Worm (Caenorhabditis elegans) whole organism, mixed stage, embryonic: ENCODE measurements around the gene srw-122.

Source experiments
- cnd-1 ChIP-seq: fragments of 200-800 bp; sonication (Bioruptor generic); optimal IDR thresholded peaks from 2 replicates; lab custom pipeline; 2018; ENCODE audit warnings: mild to moderate bottlenecking, missing genetic modification characterization, missing compliant biosample characterization
- drap-1 ChIP-seq: fragments of 200-800 bp; sonication (Bioruptor generic); optimal IDR thresholded peaks from 3 replicates; lab custom pipeline; 2018; ENCODE audit warnings: mild to moderate bottlenecking, missing genetic modification characterization, missing compliant biosample characterization
- elt-1 ChIP-seq: sonication (generic microtip); optimal IDR thresholded peaks from 2 replicates; lab custom pipeline; 2017; ENCODE audit warnings: missing genetic modification characterization, mild to moderate bottlenecking, missing compliant biosample characterization, antibody characterized with exemption, moderate library complexity, borderline replicate concordance; ENCODE audit not compliant: insufficient read depth
- ham-2 ChIP-seq: fragments of 200-800 bp; sonication (Bioruptor generic); optimal IDR thresholded peaks from 2 replicates; lab custom pipeline; 2018; ENCODE audit warnings: mild to moderate bottlenecking, missing genetic modification characterization, missing compliant biosample characterization
- mab-5 ChIP-seq: fragments of 150-350 bp; optimal IDR thresholded peaks from 2 replicates; lab custom pipeline; 2014; ENCODE audit warnings: missing biosample characterization, missing genetic modification characterization
- mep-1 ChIP-seq: fragments of 150-350 bp; optimal IDR thresholded peaks from 2 replicates; lab custom pipeline; 2017; ENCODE audit warnings: missing biosample characterization, missing genetic modification reagents, missing genetic modification characterization, inconsistent platforms
- nhr-12 ChIP-seq: fragments of 150-350 bp; optimal IDR thresholded peaks from 2 replicates; lab custom pipeline; 2014; ENCODE audit warnings: missing biosample characterization, missing genetic modification characterization
- nhr-2 ChIP-seq: fragments of 150-350 bp; optimal IDR thresholded peaks from 2 replicates; lab custom pipeline; 2014; ENCODE audit warnings: missing biosample characterization, missing genetic modification characterization
- nhr-237 ChIP-seq: fragments of 150-350 bp; optimal IDR thresholded peaks from 2 replicates; lab custom pipeline; 2014; ENCODE audit warnings: missing biosample characterization, missing genetic modification characterization
- nhr-76 ChIP-seq: sonication (generic microtip); optimal IDR thresholded peaks from 2 replicates; lab custom pipeline; 2017; ENCODE audit warnings: missing biosample characterization, missing genetic modification characterization

DNA sequence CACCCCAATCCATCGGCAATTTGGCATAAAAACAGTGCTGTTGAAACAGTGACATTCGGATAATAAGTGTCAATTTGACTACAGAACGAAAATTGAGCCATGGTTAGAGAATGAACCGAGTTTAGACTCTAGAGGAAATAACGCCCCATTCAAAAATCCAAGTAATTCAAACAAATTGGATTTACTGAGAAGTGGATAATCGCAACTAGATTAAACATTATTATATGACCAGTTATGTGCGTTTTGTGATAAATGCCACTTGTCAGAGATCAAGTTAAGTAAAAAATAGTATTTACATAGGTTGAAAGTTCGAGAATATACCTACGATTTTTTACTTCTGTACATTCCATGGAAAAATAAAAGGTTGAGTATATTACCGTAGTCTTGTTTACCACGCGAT, 33.3 kb upstream of the srw-122 start, which contains the start of gene srw-139:
- TF ChIP-seq nhr-2 (tag; lab: Kevin White, UChicago) (no peak), nhr-12 (no peak), nhr-76 (tag; lab: Kevin White, UChicago) (no peak), nhr-237 (tag; lab: Kevin White, UChicago) (no peak), cnd-1 (tag; lab: Kevin White, UChicago) (no peak), drap-1 (no peak), elt-1 (no peak), mab-5 (tag; lab: Kevin White, UChicago) (no peak), mep-1 (tag; lab: Kevin White, UChicago) (no peak), ham-2 (GFP tag; lab: Kevin White, UChicago) (no peak)
